Worm (Caenorhabditis elegans) whole organism, L3 larva: ENCODE results near the gene K02F3.9.

ENCODE experiments used
- aly-2 ChIP-seq: fragments of 150-350 bp; optimal IDR thresholded peaks from 2 replicates; lab custom pipeline; 2014; ENCODE audit warnings: missing biosample characterization, missing genetic modification characterization
- ama-1 ChIP-seq: fragments of 150-350 bp; optimal IDR thresholded peaks from 2 replicates; lab custom pipeline; 2018
- ceh-28 ChIP-seq: fragments of 150-350 bp; optimal IDR thresholded peaks from 2 replicates; lab custom pipeline; 2014; ENCODE audit warnings: missing biosample characterization, missing genetic modification reagents, missing genetic modification characterization
- ceh-82 ChIP-seq: fragments of 150-350 bp; optimal IDR thresholded peaks from 2 replicates; lab custom pipeline; 2014; ENCODE audit warnings: missing biosample characterization, missing genetic modification characterization
- ceh-9 ChIP-seq: sonication (generic microtip); optimal IDR thresholded peaks from 2 replicates; lab custom pipeline; 2018; ENCODE audit warnings: missing biosample characterization, missing genetic modification characterization
- daf-12 ChIP-seq: fragments of 150-350 bp; optimal IDR thresholded peaks from 2 replicates; lab custom pipeline; 2014; ENCODE audit warnings: missing biosample characterization, missing genetic modification reagents, missing genetic modification characterization
- egl-27 ChIP-seq: sonication (generic microtip); optimal IDR thresholded peaks from 4 replicates; lab custom pipeline; 2017; ENCODE audit warnings: missing biosample characterization, missing genetic modification reagents, missing genetic modification characterization
- egl-5 ChIP-seq: fragments of 150-350 bp; optimal IDR thresholded peaks from 2 replicates; lab custom pipeline; 2017; ENCODE audit warnings: missing biosample characterization, missing genetic modification reagents, missing genetic modification characterization, inconsistent platforms
- elt-3 ChIP-seq, 3 experiments: fragments of 150-350 bp in 1 of 3; sonication (generic microtip) in 2 of 3; optimal IDR thresholded peaks; 2 replicates in 2 of 3; 4 replicates in 1 of 3; lab custom pipeline; 2014 to 2017; ENCODE audit warnings: missing biosample characterization in 3 of 3, missing genetic modification characterization in 3 of 3
- hmg-11 ChIP-seq: sonication (generic microtip); optimal IDR thresholded peaks from 2 replicates; lab custom pipeline; 2016; ENCODE audit warnings: missing genetic modification characterization, missing compliant biosample characterization
- lsy-12 ChIP-seq: sonication (generic microtip); optimal IDR thresholded peaks from 2 replicates; lab custom pipeline; 2016; ENCODE audit warnings: mild to moderate bottlenecking, missing genetic modification characterization, missing compliant biosample characterization
- nhr-11 ChIP-seq: fragments of 150-350 bp; optimal IDR thresholded peaks from 2 replicates; lab custom pipeline; 2014; ENCODE audit warnings: missing biosample characterization, missing genetic modification characterization
- nhr-25 ChIP-seq: sonication (generic microtip); optimal IDR thresholded peaks from 2 replicates; lab custom pipeline; 2017; ENCODE audit warnings: missing biosample characterization, missing genetic modification characterization
- nhr-43 ChIP-seq: sonication (generic microtip); optimal IDR thresholded peaks from 2 replicates; lab custom pipeline; 2016; ENCODE audit warnings: mild to moderate bottlenecking, missing genetic modification characterization, missing compliant biosample characterization; ENCODE audit not compliant: poor library complexity, severe bottlenecking
- sea-2 ChIP-seq: fragments of 150-350 bp; sonication (generic microtip); optimal IDR thresholded peaks from 4 replicates; lab custom pipeline; 2014; ENCODE audit warnings: missing biosample characterization, missing genetic modification reagents, missing genetic modification characterization
- unc-39 ChIP-seq: sonication (generic microtip); optimal IDR thresholded peaks from 4 replicates; lab custom pipeline; 2017; ENCODE audit warnings: missing biosample characterization, missing genetic modification characterization

K02F3.9 gene

DNA sequence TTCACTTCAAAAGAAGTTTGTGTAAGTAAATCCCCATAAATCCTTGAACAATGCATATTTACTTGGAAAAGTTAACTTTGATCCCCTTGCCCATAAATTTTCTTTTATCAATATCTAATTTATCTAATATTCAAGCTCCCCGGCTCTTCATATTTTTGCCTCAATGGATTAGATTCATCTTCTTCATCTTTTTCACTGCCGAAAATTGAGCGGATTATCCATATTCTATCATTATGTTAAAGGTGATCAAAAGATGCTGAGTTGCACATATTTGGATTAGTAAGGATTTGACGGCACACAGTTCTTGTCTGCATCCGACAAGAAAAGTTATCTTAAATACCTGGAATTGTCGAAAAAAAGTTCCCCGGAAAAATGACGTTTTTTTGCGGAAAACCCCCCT lies 50.6 kb downstream of the K02F3.9 start:
- TF ChIP-seq unc-39 = no peak
- no peak for TF ChIP-seq egl-27 (tag; lab: Kevin White, UChicago)
- TF ChIP-seq daf-12 (tag; lab: Kevin White, UChicago) = no peak
- no peak for TF ChIP-seq nhr-25 (tag; lab: Kevin White, UChicago)
- no peak for TF ChIP-seq lsy-12
- TF ChIP-seq sea-2 = no peak
- TF ChIP-seq egl-5 (tag; lab: Kevin White, UChicago) = no peak
- TF ChIP-seq aly-2 (tag; lab: Kevin White, UChicago) = no peak
- TF ChIP-seq ama-1 (lab: Kevin White, UChicago) = no peak
- TF ChIP-seq elt-3 (tag; optimal IDR thresholded peaks at IDR 0.05; lab: Kevin White, UChicago) = no peak
- TF ChIP-seq hmg-11 = no peak
- TF ChIP-seq ceh-82 = no peak
- TF ChIP-seq ceh-9 (tag; lab: Kevin White, UChicago) = no peak
- no peak for TF ChIP-seq nhr-11 (tag; lab: Kevin White, UChicago)
- TF ChIP-seq ceh-28 (tag; lab: Kevin White, UChicago) = no peak
- no peak for TF ChIP-seq nhr-43 (tag; lab: Kevin White, UChicago)
